Worm (Caenorhabditis elegans) whole organism, L2 larva: ENCODE data around the gene cyp-13A8.

Experiments used
- C34F6.9 ChIP-seq: fragments of 150-350 bp; optimal IDR thresholded peaks from 2 replicates; lab custom pipeline; 2014; ENCODE audit warnings: missing biosample characterization, missing genetic modification characterization
- F13H6.1 ChIP-seq: sonication (generic microtip); optimal IDR thresholded peaks from 2 replicates; lab custom pipeline; 2016; ENCODE audit warnings: missing genetic modification characterization, missing compliant biosample characterization
- R02D3.7 ChIP-seq: fragments of 150-350 bp; optimal IDR thresholded peaks from 2 replicates; lab custom pipeline; 2014; ENCODE audit warnings: missing biosample characterization, missing genetic modification characterization
- Y55F3AM.14 ChIP-seq: fragments of 200-800 bp; sonication (Bioruptor generic); optimal IDR thresholded peaks from 2 replicates; lab custom pipeline; 2018; ENCODE audit warnings: mild to moderate bottlenecking, missing genetic modification characterization, missing compliant biosample characterization
- alr-1 ChIP-seq: fragments of 150-350 bp; optimal IDR thresholded peaks from 2 replicates; lab custom pipeline; 2014; ENCODE audit warnings: missing biosample characterization, missing genetic modification characterization
- aly-2 ChIP-seq: fragments of 150-350 bp; optimal IDR thresholded peaks from 2 replicates; lab custom pipeline; 2014; ENCODE audit warnings: missing biosample characterization, missing genetic modification characterization
- ama-1 ChIP-seq: fragments of 150-350 bp; optimal IDR thresholded peaks from 2 replicates; lab custom pipeline; 2018; ENCODE audit warnings: inconsistent platforms
- ceh-16 ChIP-seq: fragments of 150-350 bp; optimal IDR thresholded peaks from 2 replicates; lab custom pipeline; 2014; ENCODE audit warnings: missing biosample characterization, missing genetic modification characterization
- ceh-82 ChIP-seq: fragments of 150-350 bp; optimal IDR thresholded peaks from 2 replicates; lab custom pipeline; 2014; ENCODE audit warnings: missing biosample characterization, missing genetic modification characterization
- crh-2 ChIP-seq: sonication (generic microtip); optimal IDR thresholded peaks from 2 replicates; lab custom pipeline; 2017; ENCODE audit warnings: missing biosample characterization, missing genetic modification characterization
- egl-27 ChIP-seq: sonication (generic microtip); optimal IDR thresholded peaks from 3 replicates; lab custom pipeline; 2017; ENCODE audit warnings: missing biosample characterization, missing genetic modification reagents, missing genetic modification characterization
- elt-1 ChIP-seq: fragments of 150-350 bp; optimal IDR thresholded peaks from 2 replicates; lab custom pipeline; 2014; ENCODE audit warnings: missing biosample characterization, missing genetic modification characterization
- fos-1 ChIP-seq: fragments of 150-350 bp; optimal IDR thresholded peaks from 2 replicates; lab custom pipeline; 2014; ENCODE audit warnings: missing biosample characterization, missing genetic modification characterization
- lin-11 ChIP-seq: fragments of 150-350 bp; sonication (generic microtip); optimal IDR thresholded peaks from 2 replicates; lab custom pipeline; 2014; ENCODE audit warnings: missing biosample characterization, missing genetic modification characterization, inconsistent platforms, mixed read lengths
- lin-13 ChIP-seq: fragments of 150-350 bp; optimal IDR thresholded peaks from 2 replicates; lab custom pipeline; 2014; ENCODE audit warnings: missing biosample characterization, missing genetic modification reagents, missing genetic modification characterization
- lin-39 ChIP-seq: fragments of 150-350 bp; optimal IDR thresholded peaks from 2 replicates; lab custom pipeline; 2014; ENCODE audit warnings: missing biosample characterization, missing genetic modification reagents, missing genetic modification characterization
- lsy-2 ChIP-seq, 2 experiments: fragments of 150-350 bp in 1 of 2; sonication (generic microtip) in 1 of 2; optimal IDR thresholded peaks; 2 replicates each; lab custom pipeline; 2014 to 2017; ENCODE audit warnings: missing biosample characterization in 2 of 2, missing genetic modification characterization in 2 of 2
- mab-5 ChIP-seq: fragments of 150-350 bp; optimal IDR thresholded peaks from 2 replicates; lab custom pipeline; 2014; ENCODE audit warnings: missing biosample characterization, missing genetic modification characterization
- mdl-1 ChIP-seq, 2 experiments: fragments of 150-350 bp in 1 of 2; sonication (generic microtip) in 1 of 2; optimal IDR thresholded peaks; 2 replicates each; lab custom pipeline; 2017; ENCODE audit warnings: missing biosample characterization in 2 of 2, missing genetic modification characterization in 2 of 2
- nhr-10 ChIP-seq: sonication (generic microtip); optimal IDR thresholded peaks from 2 replicates; lab custom pipeline; 2017; ENCODE audit warnings: missing biosample characterization, missing genetic modification characterization
- nhr-11 ChIP-seq: fragments of 150-350 bp; optimal IDR thresholded peaks from 2 replicates; lab custom pipeline; 2014; ENCODE audit warnings: missing biosample characterization, missing genetic modification characterization
- nhr-12 ChIP-seq: fragments of 150-350 bp; optimal IDR thresholded peaks from 2 replicates; lab custom pipeline; 2014; ENCODE audit warnings: missing biosample characterization, missing genetic modification characterization
- nhr-129 ChIP-seq: fragments of 150-350 bp; optimal IDR thresholded peaks from 2 replicates; lab custom pipeline; 2014; ENCODE audit warnings: missing biosample characterization, missing genetic modification characterization
- nhr-21 ChIP-seq: fragments of 150-350 bp; optimal IDR thresholded peaks from 2 replicates; lab custom pipeline; 2014; ENCODE audit warnings: missing biosample characterization, missing genetic modification characterization
- nhr-23 ChIP-seq: fragments of 150-350 bp; optimal IDR thresholded peaks from 2 replicates; lab custom pipeline; 2014; ENCODE audit warnings: missing biosample characterization, missing genetic modification reagents, missing genetic modification characterization
- nhr-25 ChIP-seq: fragments of 150-350 bp; sonication (generic microtip); optimal IDR thresholded peaks from 3 replicates; lab custom pipeline; 2014; ENCODE audit warnings: missing biosample characterization, missing genetic modification characterization
- nhr-77 ChIP-seq: fragments of 150-350 bp; optimal IDR thresholded peaks from 2 replicates; lab custom pipeline; 2014; ENCODE audit warnings: missing biosample characterization, missing genetic modification characterization
- peb-1 ChIP-seq: fragments of 150-350 bp; optimal IDR thresholded peaks from 2 replicates; lab custom pipeline; 2014; ENCODE audit warnings: missing biosample characterization, missing genetic modification characterization
- sem-4 ChIP-seq: fragments of 150-350 bp; optimal IDR thresholded peaks from 2 replicates; lab custom pipeline; 2014; ENCODE audit warnings: missing biosample characterization, missing genetic modification reagents, missing genetic modification characterization
- sma-3 ChIP-seq: sonication (generic microtip); optimal IDR thresholded peaks from 2 replicates; lab custom pipeline; 2016; ENCODE audit warnings: missing genetic modification reagents, missing genetic modification characterization, missing compliant biosample characterization
- sma-9 ChIP-seq, 2 experiments: fragments of 150-350 bp in 1 of 2; sonication (generic microtip) in 1 of 2; optimal IDR thresholded peaks; 2 replicates each; lab custom pipeline; 2014 to 2016; ENCODE audit warnings: missing genetic modification characterization in 2 of 2, mild to moderate bottlenecking in 1 of 2, missing biosample characterization in 1 of 2, missing compliant biosample characterization in 1 of 2, missing genetic modification reagents in 1 of 2, moderate library complexity in 1 of 2
- snpc-4 ChIP-seq: fragments of 150-350 bp; optimal IDR thresholded peaks from 2 replicates; lab custom pipeline; 2014; ENCODE audit warnings: missing biosample characterization, missing genetic modification characterization
- unc-55 ChIP-seq: fragments of 150-350 bp; sonication (generic microtip); optimal IDR thresholded peaks from 3 replicates; lab custom pipeline; 2014; ENCODE audit warnings: missing biosample characterization, missing genetic modification reagents, missing genetic modification characterization
- unc-62 ChIP-seq: fragments of 150-350 bp; optimal IDR thresholded peaks from 2 replicates; lab custom pipeline; 2014; ENCODE audit warnings: missing biosample characterization, missing genetic modification reagents, missing genetic modification characterization
- zag-1 ChIP-seq: fragments of 150-350 bp; optimal IDR thresholded peaks from 2 replicates; lab custom pipeline; 2014; ENCODE audit warnings: missing biosample characterization, missing genetic modification characterization
- ztf-1 ChIP-seq: fragments of 200-800 bp; sonication (Bioruptor generic); conservative IDR thresholded peaks from 2 replicates; pipeline ENCODE4 v1.3.6; 2022; ENCODE audit warnings: missing genetic modification characterization, missing compliant biosample characterization
- ztf-11 ChIP-seq: sonication (generic microtip); optimal IDR thresholded peaks from 2 replicates; lab custom pipeline; 2017; ENCODE audit warnings: missing biosample characterization, missing genetic modification characterization

Gene cyp-13A8

DNA sequence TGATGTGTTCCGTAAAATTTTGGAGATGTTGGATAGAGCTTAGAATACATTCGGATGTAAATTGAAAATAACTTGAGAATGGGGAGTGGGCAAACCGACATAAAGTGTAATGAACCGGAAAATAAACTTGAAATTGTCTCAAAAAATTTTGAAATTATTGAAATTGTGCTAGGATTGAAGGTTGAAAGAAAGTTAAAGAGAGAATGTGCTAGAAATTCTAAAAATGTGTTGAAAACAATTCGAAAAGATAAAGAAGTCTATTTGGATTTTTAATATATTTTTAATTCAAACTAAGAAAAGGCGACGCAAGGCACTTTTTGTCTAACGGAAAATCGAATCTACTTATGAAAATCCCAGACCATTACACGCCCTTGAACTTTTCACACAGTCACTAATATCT is 26.5 kb upstream of the cyp-13A8 start, which contains the start of gene ZK938.3:
Gene ZK938.3, minus strand, starts transcription at position 101 of the 400 bp plus-strand sequence.
- TF ChIP-seq zag-1 (tag; lab: Kevin White, UChicago) (no peak), fos-1 (tag; lab: Kevin White, UChicago) (no peak), sem-4 (no peak), F13H6.1 (tag; lab: Kevin White, UChicago) (no peak), nhr-10 (tag; lab: Kevin White, UChicago) (no peak), ama-1 (no peak), crh-2 (no peak), snpc-4 (tag; lab: Kevin White, UChicago) (no peak)

DNA sequence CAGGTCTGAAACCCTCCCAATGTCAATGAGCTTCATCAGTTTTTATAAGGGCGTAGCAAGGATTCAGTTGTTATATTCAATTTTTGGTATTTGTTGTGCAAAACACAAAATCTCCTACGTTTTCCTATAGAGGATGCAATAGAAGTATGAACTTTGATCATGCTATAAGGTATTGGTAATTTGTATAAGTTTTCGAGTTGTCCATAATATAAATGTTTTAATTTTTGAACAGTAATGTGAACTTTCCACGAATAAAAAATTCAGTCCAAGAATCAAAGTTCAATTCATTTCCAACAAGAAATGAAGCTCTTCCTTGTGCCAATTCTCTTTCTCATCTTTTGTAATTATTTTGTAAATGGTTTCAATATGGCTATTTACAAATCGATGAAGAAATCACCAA is 23.7 kb upstream of the cyp-13A8 start, which contains the start of gene ZK938.12:
Gene ZK938.12, plus strand, starts transcription at position 301 of the 400 bp plus-strand sequence.
- no peak for TF ChIP-seq nhr-11 (tag; lab: Kevin White, UChicago)
- no peak for TF ChIP-seq zag-1 (tag; lab: Kevin White, UChicago)
- no peak for TF ChIP-seq ceh-82 (tag; lab: Kevin White, UChicago)
- no peak for TF ChIP-seq unc-62 (GFP tag; lab: Kevin White, UChicago)
- no peak for TF ChIP-seq aly-2 (tag; lab: Kevin White, UChicago)
- no peak for TF ChIP-seq elt-1 (tag; lab: Kevin White, UChicago)
- no peak for TF ChIP-seq peb-1 (tag; lab: Kevin White, UChicago)
- no peak for TF ChIP-seq sma-9 (GFP tag; optimal IDR thresholded peaks at IDR 0.05; lab: Kevin White, UChicago)
- TF ChIP-seq sma-9 (tag; optimal IDR thresholded peaks at IDR 0.05; lab: Kevin White, UChicago): no peak
- TF ChIP-seq egl-27 (tag; lab: Kevin White, UChicago): no peak
- no peak for TF ChIP-seq sma-3 (GFP tag; lab: Kevin White, UChicago)
- no peak for TF ChIP-seq ztf-11 (tag; lab: Kevin White, UChicago)
- no peak for TF ChIP-seq ztf-1
- TF ChIP-seq nhr-25: no peak
- no peak for TF ChIP-seq lin-39 (tag; lab: Kevin White, UChicago)

- no peak for TF ChIP-seq ceh-82 (tag; lab: Kevin White, UChicago)
- no peak for TF ChIP-seq lsy-2 (tag; optimal IDR thresholded peaks at IDR 0.05; lab: Kevin White, UChicago)
- no peak for TF ChIP-seq ceh-16 (tag; lab: Kevin White, UChicago)
These were observed 21.7 kb upstream of the cyp-13A8 start, which contains the start of gene ZK938.1 for ce11 chrII:9829108-9829507. Gene ZK938.1, plus strand, starts transcription at chrII:9829408.

ce11 chrII:9828502-9828901 is 21.1 kb upstream of the cyp-13A8 start:
- TF ChIP-seq mab-5 (no peak), crh-2 (no peak), R02D3.7 (no peak), nhr-11 (tag; lab: Kevin White, UChicago) (no peak), nhr-129 (tag; lab: Kevin White, UChicago) (no peak), elt-1 (tag; lab: Kevin White, UChicago) (no peak), Y55F3AM.14 (GFP tag; lab: Kevin White, UChicago) (no peak), zag-1 (tag; lab: Kevin White, UChicago) (no peak), lin-13 (no peak), lin-11 (tag; lab: Kevin White, UChicago) (no peak), unc-55 (GFP tag; lab: Kevin White, UChicago) (no peak), alr-1 (tag; lab: Kevin White, UChicago) (no peak), nhr-23 (tag; lab: Kevin White, UChicago) (no peak), nhr-21 (no peak), C34F6.9 (no peak), mdl-1 (tag; optimal IDR thresholded peaks at IDR 0.05; lab: Kevin White, UChicago) (no peak), snpc-4 (tag; lab: Kevin White, UChicago) (no peak), fos-1 (tag; lab: Kevin White, UChicago) (no peak), nhr-25 (no peak), nhr-77 (tag; lab: Kevin White, UChicago) (no peak)
- TF ChIP-seq, all 48 proteins: peak for 0

DNA sequence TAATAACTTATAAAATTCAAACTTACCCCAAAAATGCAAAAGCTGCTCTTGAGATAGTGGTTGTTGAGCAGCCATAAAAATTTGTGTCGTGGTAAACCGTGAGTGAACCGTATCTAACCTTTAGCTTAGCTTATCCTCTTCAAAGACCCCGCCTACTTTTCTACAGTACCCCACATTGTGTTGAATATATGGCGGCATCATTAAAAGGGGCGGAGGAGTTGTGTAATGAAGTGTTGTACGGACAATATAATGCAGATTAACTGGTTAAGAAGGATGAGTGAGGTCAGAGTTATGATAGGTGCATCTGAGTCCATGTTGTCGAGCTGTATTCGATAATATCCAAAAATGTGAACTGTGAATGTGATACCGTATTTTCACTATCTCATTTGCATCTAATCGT is 20.5 kb upstream of the cyp-13A8 start, which contains the start of gene eyg-1:
Gene eyg-1, minus strand, starts transcription at position 101 of the 400 bp plus-strand sequence.
- no peak for TF ChIP-seq ceh-16 (tag; lab: Kevin White, UChicago)
- TF ChIP-seq nhr-12 (tag; lab: Kevin White, UChicago): no peak
- no peak for TF ChIP-seq R02D3.7
- TF ChIP-seq alr-1 (tag; lab: Kevin White, UChicago): no peak
- TF ChIP-seq nhr-25: no peak
- no peak for TF ChIP-seq F13H6.1 (tag; lab: Kevin White, UChicago)
- no peak for TF ChIP-seq fos-1 (tag; lab: Kevin White, UChicago)
- TF ChIP-seq ztf-11 (tag; lab: Kevin White, UChicago): no peak
- TF ChIP-seq C34F6.9: no peak
- TF ChIP-seq lsy-2 (tag; optimal IDR thresholded peaks at IDR 0.05; lab: Kevin White, UChicago): no peak
- TF ChIP-seq unc-62 (GFP tag; lab: Kevin White, UChicago): no peak
- TF ChIP-seq mdl-1 (tag; optimal IDR thresholded peaks at IDR 0.05; lab: Kevin White, UChicago): no peak
- TF ChIP-seq ztf-1: no peak
- no peak for TF ChIP-seq sem-4
- no peak for TF ChIP-seq nhr-11 (tag; lab: Kevin White, UChicago)
